Worm (Caenorhabditis elegans) whole organism, L4 larva: ENCODE data around the gene F35D11.4.
A peak's percentile ranks its signal among the peaks of the same experiment; 100 is the strongest.

Experiments
- ceh-20 ChIP-seq: fragments of 200-800 bp; sonication (Bioruptor generic); IDR thresholded peaks from 2 replicates; pipeline ENCODE4 v1.3.6; 2022; ENCODE audit warnings: missing genetic modification reagents, missing genetic modification characterization, missing compliant biosample characterization
- dve-1 ChIP-seq: sonication (generic microtip); optimal IDR thresholded peaks from 2 replicates; lab custom pipeline; 2017; ENCODE audit warnings: antibody characterized with exemption, mild to moderate bottlenecking, missing genetic modification characterization, missing compliant biosample characterization; ENCODE audit not compliant: insufficient read depth
- fkh-10 ChIP-seq: fragments of 150-350 bp; optimal IDR thresholded peaks from 2 replicates; lab custom pipeline; 2014; ENCODE audit warnings: missing biosample characterization, missing genetic modification reagents, missing genetic modification characterization
- jun-1 ChIP-seq: fragments of 150-350 bp; optimal IDR thresholded peaks from 2 replicates; lab custom pipeline; 2014; ENCODE audit warnings: missing biosample characterization, missing genetic modification reagents, missing genetic modification characterization
- mep-1 ChIP-seq: fragments of 150-350 bp; sonication (generic microtip); optimal IDR thresholded peaks from 3 replicates; lab custom pipeline; 2014; ENCODE audit warnings: missing biosample characterization, missing genetic modification characterization
- pqm-1 ChIP-seq: sonication (generic microtip); optimal IDR thresholded peaks from 2 replicates; lab custom pipeline; 2017; ENCODE audit warnings: missing biosample characterization, missing genetic modification characterization
- saeg-2 ChIP-seq: fragments of 200-800 bp; sonication (Bioruptor generic); IDR thresholded peaks from 2 replicates; pipeline ENCODE4 v1.3.6; 2022; ENCODE audit warnings: missing genetic modification reagents, missing genetic modification characterization, missing compliant biosample characterization
- skn-1 ChIP-seq: fragments of 150-350 bp; optimal IDR thresholded peaks from 2 replicates; lab custom pipeline; 2014; ENCODE audit warnings: missing biosample characterization, missing genetic modification characterization
- unc-130 ChIP-seq: sonication (generic microtip); optimal IDR thresholded peaks from 2 replicates; lab custom pipeline; 2016; ENCODE audit warnings: missing genetic modification reagents, missing genetic modification characterization, missing compliant biosample characterization
- unc-62 ChIP-seq, 3 experiments: fragments of 150-350 bp in 1 of 3; sonication (generic microtip); optimal IDR thresholded peaks in 2 of 3; peaks in 1 of 3; 1 replicate in 1 of 3; 2 replicates in 2 of 3; lab custom pipeline; 2014 to 2017; ENCODE audit warnings: missing biosample characterization in 3 of 3, missing genetic modification characterization in 3 of 3, missing genetic modification reagents in 3 of 3, missing genotype in 1 of 3

The F35D11.4 gene

ce11 chrII:4640748-4641147, 37.5 kb downstream of the F35D11.4 start:
- TF ChIP-seq pqm-1 (tag; lab: Kevin White, UChicago) = no peak
- no peak for TF ChIP-seq ceh-20 (GFP tag; lab: Robert Waterston, UW)
- no peak for TF ChIP-seq jun-1 (tag; lab: Kevin White, UChicago)

- no peak for TF ChIP-seq jun-1 (tag; lab: Kevin White, UChicago)
- no peak for TF ChIP-seq dve-1 (tag; lab: Kevin White, UChicago)
- no peak for TF ChIP-seq skn-1 (tag; lab: Kevin White, UChicago)
- TF ChIP-seq fkh-10 = no peak
- TF ChIP-seq mep-1 = no peak
- TF ChIP-seq unc-130 (GFP tag; lab: Kevin White, UChicago) = no peak
Measured at ce11 chrII:4648785-4649184, 45.6 kb downstream of the F35D11.4 start, which contains the start of gene lgc-27. Gene lgc-27 (plus strand): TSS chrII:4649085.

ce11 chrII:4650072-4650471, 46.8 kb downstream of the F35D11.4 start:
- TF ChIP-seq unc-62 (GFP tag; optimal IDR thresholded peaks at IDR 0.05 in 1 of 2; lab: Kevin White, UChicago) (peak in 1 of 2 experiments; percentile 97), unc-62 (tag; optimal IDR thresholded peaks at IDR 0.05; lab: Kevin White, UChicago) (no peak), saeg-2 (no peak)
